Worm (Caenorhabditis elegans): ENCODE results near the gene C49C3.9.

ce11 chrIV:17346599-17347218 lies 4.6 kb upstream of the C49C3.9 start, which contains the start of the genes clec-197 and clec-198:
- TF ChIP-seq nhr-43 (tag; optimal IDR thresholded peaks at IDR 0.05; ENCODE audit: poor library complexity, severe bottlenecking) = no peak
- no peak for TF ChIP-seq ceh-28 (tag; optimal IDR thresholded peaks at IDR 0.05)
- TF ChIP-seq ama-1 (optimal IDR thresholded peaks at IDR 0.05) = no peak
- no peak for TF ChIP-seq nhr-28 (tag; optimal IDR thresholded peaks at IDR 0.05)
- no peak for TF ChIP-seq mdl-1 (tag; optimal IDR thresholded peaks at IDR 0.05)
- no peak for TF ChIP-seq sea-2 (GFP tag; optimal IDR thresholded peaks at IDR 0.05)
- no peak for TF ChIP-seq nhr-12 (tag; optimal IDR thresholded peaks at IDR 0.05)
- no peak for TF ChIP-seq unc-62 (GFP tag; optimal IDR thresholded peaks at IDR 0.05)
- no peak for TF ChIP-seq ceh-16 (tag; optimal IDR thresholded peaks at IDR 0.05)
- no peak for TF ChIP-seq ceh-82 (tag; optimal IDR thresholded peaks at IDR 0.05)
- TF ChIP-seq elt-2 (tag; optimal IDR thresholded peaks at IDR 0.05) = no peak
- TF ChIP-seq fos-1 (tag; optimal IDR thresholded peaks at IDR 0.05) = no peak
- TF ChIP-seq nhr-11 (tag; optimal IDR thresholded peaks at IDR 0.05) = no peak

Data from whole organism, L3 larva.